Worm (Caenorhabditis elegans) whole organism, L4 larva: ENCODE results near the gene M106.8.
A peak's percentile ranks its signal among the peaks of the same experiment; 100 is the strongest.

Source experiments
- F37D6.2 ChIP-seq: sonication (generic microtip); optimal IDR thresholded peaks from 2 replicates; lab custom pipeline; 2016; ENCODE audit warnings: mild to moderate bottlenecking, missing genetic modification characterization, missing compliant biosample characterization
- R02D3.7 ChIP-seq: fragments of 150-350 bp; sonication (generic microtip); optimal IDR thresholded peaks from 3 replicates; lab custom pipeline; 2014; ENCODE audit warnings: missing biosample characterization, missing genetic modification characterization
- T20F7.1 ChIP-seq: fragments of 200-800 bp; sonication (Bioruptor generic); optimal IDR thresholded peaks from 2 replicates; lab custom pipeline; 2018; ENCODE audit warnings: mild to moderate bottlenecking, missing genetic modification characterization, missing compliant biosample characterization
- ZK546.5 ChIP-seq, 2 experiments: sonication (generic microtip); optimal IDR thresholded peaks; 2 replicates each; lab custom pipeline; 2017; ENCODE audit warnings: missing biosample characterization in 2 of 2, missing genetic modification characterization in 2 of 2
- ceh-32 ChIP-seq: sonication (generic microtip); optimal IDR thresholded peaks from 2 replicates; lab custom pipeline; 2016; ENCODE audit warnings: mild to moderate bottlenecking, missing genetic modification characterization, missing compliant biosample characterization; ENCODE audit not compliant: poor library complexity
- ceh-44 ChIP-seq: fragments of 200-800 bp; sonication (Bioruptor generic); IDR thresholded peaks from 2 replicates; pipeline ENCODE4 v1.3.6; 2022; ENCODE audit warnings: missing genetic modification reagents, missing genetic modification characterization, missing compliant biosample characterization
- ceh-82 ChIP-seq: sonication (generic microtip); optimal IDR thresholded peaks from 2 replicates; lab custom pipeline; 2017; ENCODE audit warnings: missing biosample characterization, missing genetic modification characterization
- cey-2 ChIP-seq: sonication (generic microtip); optimal IDR thresholded peaks from 3 replicates; lab custom pipeline; 2017; ENCODE audit warnings: missing genetic modification characterization, mild to moderate bottlenecking, missing compliant biosample characterization, antibody characterized with exemption, borderline replicate concordance; ENCODE audit not compliant: insufficient read depth
- ctbp-1 ChIP-seq: fragments of 200-800 bp; sonication (Bioruptor generic); IDR thresholded peaks from 2 replicates; pipeline ENCODE4 v1.3.6; 2022; ENCODE audit warnings: missing genetic modification reagents, missing genetic modification characterization, missing compliant biosample characterization
- daf-16 ChIP-seq, 3 experiments: sonication (generic microtip); optimal IDR thresholded peaks; 2 replicates each; lab custom pipeline; 2016 to 2017; ENCODE audit warnings: missing genetic modification characterization in 3 of 3, missing genetic modification reagents in 3 of 3, mild to moderate bottlenecking in 2 of 3, missing compliant biosample characterization in 2 of 3, missing biosample characterization in 1 of 3, moderate library complexity in 1 of 3
- dpl-1 ChIP-seq: fragments of 150-350 bp; optimal IDR thresholded peaks from 2 replicates; lab custom pipeline; 2014; ENCODE audit warnings: missing biosample characterization, missing genetic modification reagents, missing genetic modification characterization
- duxl-1 ChIP-seq: sonication (generic microtip); optimal IDR thresholded peaks from 2 replicates; lab custom pipeline; 2016; ENCODE audit warnings: mild to moderate bottlenecking, missing genetic modification characterization, moderate library complexity, missing compliant biosample characterization; ENCODE audit not compliant: poor library complexity
- dve-1 ChIP-seq: sonication (generic microtip); optimal IDR thresholded peaks from 2 replicates; lab custom pipeline; 2017; ENCODE audit warnings: antibody characterized with exemption, mild to moderate bottlenecking, missing genetic modification characterization, missing compliant biosample characterization; ENCODE audit not compliant: insufficient read depth
- egl-27 ChIP-seq: sonication (generic microtip); optimal IDR thresholded peaks from 3 replicates; lab custom pipeline; 2017; ENCODE audit warnings: missing biosample characterization, missing genetic modification reagents, missing genetic modification characterization
- egl-43 ChIP-seq: fragments of 200-800 bp; sonication (Bioruptor generic); IDR thresholded peaks from 2 replicates; pipeline ENCODE4 v1.3.6; 2022; ENCODE audit warnings: missing genetic modification reagents, missing genetic modification characterization, missing compliant biosample characterization
- hif-1 ChIP-seq, 2 experiments: sonication (generic microtip); optimal IDR thresholded peaks; 2 replicates each; lab custom pipeline; 2016 to 2017; ENCODE audit warnings: missing compliant biosample characterization in 2 of 2, missing genetic modification characterization in 2 of 2, missing genetic modification reagents in 2 of 2, missing genotype in 2 of 2, mild to moderate bottlenecking in 1 of 2
- hlh-11 ChIP-seq: fragments of 200-800 bp; sonication (Bioruptor generic); optimal IDR thresholded peaks from 2 replicates; lab custom pipeline; 2018; ENCODE audit warnings: mild to moderate bottlenecking, missing genetic modification characterization, missing compliant biosample characterization
- hmg-1.1 ChIP-seq: fragments of 200-800 bp; sonication (Bioruptor generic); IDR thresholded peaks from 2 replicates; pipeline ENCODE4 v1.3.6; 2022; ENCODE audit warnings: missing genetic modification reagents, missing genetic modification characterization, missing compliant biosample characterization
- lin-13 ChIP-seq: fragments of 150-350 bp; optimal IDR thresholded peaks from 2 replicates; lab custom pipeline; 2014; ENCODE audit warnings: missing biosample characterization, missing genetic modification reagents, missing genetic modification characterization
- lin-15B ChIP-seq: fragments of 150-350 bp; sonication (generic microtip); optimal IDR thresholded peaks from 3 replicates; lab custom pipeline; 2014; ENCODE audit warnings: missing biosample characterization, missing genetic modification characterization
- lin-29 ChIP-seq: fragments of 200-800 bp; sonication (Bioruptor generic); IDR thresholded peaks from 2 replicates; pipeline ENCODE4 v1.3.6; 2022; ENCODE audit warnings: missing genetic modification reagents, missing genetic modification characterization, missing compliant biosample characterization
- lin-38 ChIP-seq: fragments of 200-800 bp; sonication (Bioruptor generic); IDR thresholded peaks from 2 replicates; pipeline ENCODE4 v1.3.6; 2022; ENCODE audit warnings: missing genetic modification reagents, missing genetic modification characterization, missing compliant biosample characterization
- lsy-2 ChIP-seq, 2 experiments: fragments of 150-350 bp in 1 of 2; sonication (generic microtip) in 1 of 2; optimal IDR thresholded peaks; 2 replicates each; lab custom pipeline; 2014 to 2017; ENCODE audit warnings: missing biosample characterization in 2 of 2, missing genetic modification characterization in 2 of 2
- mdt-29 ChIP-seq: fragments of 200-800 bp; sonication (Bioruptor generic); IDR thresholded peaks from 2 replicates; pipeline ENCODE4 v1.3.6; 2022; ENCODE audit warnings: missing genetic modification reagents, missing genetic modification characterization, missing compliant biosample characterization
- mes-2 ChIP-seq: sonication (generic microtip); optimal IDR thresholded peaks from 2 replicates; lab custom pipeline; 2016; ENCODE audit warnings: missing genotype, mild to moderate bottlenecking, missing genetic modification characterization, missing compliant biosample characterization; ENCODE audit not compliant: poor library complexity, severe bottlenecking
- nhr-10 ChIP-seq: fragments of 150-350 bp; optimal IDR thresholded peaks from 2 replicates; lab custom pipeline; 2014; ENCODE audit warnings: missing biosample characterization, missing genetic modification characterization
- nhr-11 ChIP-seq: fragments of 150-350 bp; optimal IDR thresholded peaks from 2 replicates; lab custom pipeline; 2014; ENCODE audit warnings: missing biosample characterization, missing genetic modification characterization
- nhr-237 ChIP-seq: sonication (generic microtip); optimal IDR thresholded peaks from 2 replicates; lab custom pipeline; 2017; ENCODE audit warnings: missing biosample characterization, missing genetic modification characterization
- nhr-28 ChIP-seq: fragments of 150-350 bp; optimal IDR thresholded peaks from 2 replicates; lab custom pipeline; 2014; ENCODE audit warnings: missing biosample characterization, missing genetic modification characterization
- nhr-42 ChIP-seq: fragments of 200-800 bp; sonication (Bioruptor generic); IDR thresholded peaks from 2 replicates; pipeline ENCODE4 v1.3.6; 2022; ENCODE audit warnings: missing genetic modification characterization, missing compliant biosample characterization
- nhr-48 ChIP-seq: sonication (generic microtip); optimal IDR thresholded peaks from 2 replicates; lab custom pipeline; 2016; ENCODE audit warnings: mild to moderate bottlenecking, missing genetic modification characterization, missing compliant biosample characterization
- nhr-6 ChIP-seq: fragments of 150-350 bp; optimal IDR thresholded peaks from 2 replicates; lab custom pipeline; 2014; ENCODE audit warnings: missing biosample characterization, missing genetic modification characterization
- nhr-76 ChIP-seq: fragments of 150-350 bp; optimal IDR thresholded peaks from 2 replicates; lab custom pipeline; 2014; ENCODE audit warnings: missing biosample characterization, missing genetic modification characterization
- pha-4 ChIP-seq, 2 experiments: fragments of 150-350 bp in 1 of 2; fragments of 200-800 bp in 1 of 2; sonication (Bioruptor generic) in 1 of 2; IDR thresholded peaks in 1 of 2; optimal IDR thresholded peaks in 1 of 2; 2 replicates each; pipeline versions ENCODE4 v1.3.6 to Lab custom; 2014 to 2022; ENCODE audit warnings: missing genetic modification characterization in 2 of 2, missing genetic modification reagents in 2 of 2, missing biosample characterization in 1 of 2, missing compliant biosample characterization in 1 of 2
- pqm-1 ChIP-seq: sonication (generic microtip); optimal IDR thresholded peaks from 2 replicates; lab custom pipeline; 2017; ENCODE audit warnings: missing biosample characterization, missing genetic modification characterization
- saeg-2 ChIP-seq: fragments of 200-800 bp; sonication (Bioruptor generic); IDR thresholded peaks from 2 replicates; pipeline ENCODE4 v1.3.6; 2022; ENCODE audit warnings: missing genetic modification reagents, missing genetic modification characterization, missing compliant biosample characterization
- snpc-4 ChIP-seq: fragments of 150-350 bp; optimal IDR thresholded peaks from 2 replicates; lab custom pipeline; 2014; ENCODE audit warnings: missing biosample characterization, missing genetic modification characterization
- spr-1 ChIP-seq: sonication (generic microtip); optimal IDR thresholded peaks from 2 replicates; lab custom pipeline; 2016; ENCODE audit warnings: mild to moderate bottlenecking, missing genetic modification characterization, missing compliant biosample characterization
- tra-1 ChIP-seq: fragments of 200-800 bp; sonication (Bioruptor generic); IDR thresholded peaks from 2 replicates; pipeline ENCODE4 v1.3.6; 2022; ENCODE audit warnings: missing genetic modification reagents, missing genetic modification characterization, missing compliant biosample characterization
- unc-62 ChIP-seq, 3 experiments: fragments of 150-350 bp in 1 of 3; sonication (generic microtip); optimal IDR thresholded peaks in 2 of 3; peaks in 1 of 3; 1 replicate in 1 of 3; 2 replicates in 2 of 3; lab custom pipeline; 2014 to 2017; ENCODE audit warnings: missing biosample characterization in 3 of 3, missing genetic modification characterization in 3 of 3, missing genetic modification reagents in 3 of 3, missing genotype in 1 of 3
- zag-1 ChIP-seq: fragments of 150-350 bp; optimal IDR thresholded peaks from 2 replicates; lab custom pipeline; 2014; ENCODE audit warnings: missing biosample characterization, missing genetic modification characterization

Gene M106.8

DNA sequence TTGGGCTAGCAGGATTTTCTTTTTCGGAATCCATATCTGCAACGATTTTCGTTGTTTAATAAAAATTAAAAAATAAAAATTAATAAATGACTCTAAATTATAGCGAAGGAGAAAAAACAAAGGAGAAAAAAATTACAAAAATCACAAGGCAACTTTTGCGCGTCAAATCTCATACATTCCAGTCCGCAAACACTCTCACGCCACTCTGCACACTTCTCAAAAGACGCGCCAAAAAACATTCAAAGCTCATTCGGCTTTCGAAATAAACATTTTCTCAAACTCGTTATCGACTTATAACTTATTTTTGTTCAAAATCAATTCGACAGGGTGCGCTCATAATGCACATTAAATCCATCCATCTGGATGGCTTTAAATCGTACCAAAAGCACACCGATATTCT is 19.4 kb downstream of the M106.8 start, which contains the start of the genes R06F6.12 and mix-1 (continued):
- peak; percentile 79 for TF ChIP-seq mes-2

DNA sequence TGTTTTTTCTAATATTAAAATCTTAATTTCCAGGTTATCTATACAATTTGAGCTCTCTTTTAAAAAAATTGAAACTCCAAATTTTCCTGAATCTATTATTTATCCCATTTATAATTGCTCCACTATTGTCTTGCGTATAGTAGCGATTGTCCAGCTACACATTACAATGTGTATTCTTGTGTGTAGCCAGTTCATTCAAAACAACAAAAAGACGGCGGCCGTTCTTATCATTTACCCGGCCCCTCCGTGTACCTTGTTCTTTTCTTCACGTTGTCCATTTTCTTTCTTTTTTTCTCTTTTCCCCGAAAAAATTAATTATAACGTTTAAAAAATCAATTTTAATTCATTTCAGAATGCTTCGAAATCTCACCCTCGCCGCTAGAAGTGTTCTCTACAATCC is 22.7 kb downstream of the M106.8 start, which contains the start of gene ech-4:
ech-4 (plus strand) TSS at position 353 of the 400 bp plus-strand sequence.
- no peak for TF ChIP-seq mdt-29
- TF ChIP-seq unc-62 (GFP tag; optimal IDR thresholded peaks at IDR 0.05 in 1 of 2; lab: Kevin White, UChicago) = no peak
- no peak for TF ChIP-seq unc-62 (tag; optimal IDR thresholded peaks at IDR 0.05; lab: Kevin White, UChicago)
- TF ChIP-seq R02D3.7 (tag; lab: Kevin White, UChicago) = no peak
- TF ChIP-seq cey-2 (tag; lab: Kevin White, UChicago) = no peak
- TF ChIP-seq duxl-1 (tag; lab: Kevin White, UChicago) = no peak
- TF ChIP-seq egl-27 (tag; lab: Kevin White, UChicago) = no peak
- no peak for TF ChIP-seq nhr-76
- TF ChIP-seq dve-1 = no peak
- TF ChIP-seq nhr-28 (tag; lab: Kevin White, UChicago) = peak; percentile 56
- TF ChIP-seq nhr-10 (tag; lab: Kevin White, UChicago) = no peak
- TF ChIP-seq zag-1 (tag; lab: Kevin White, UChicago) = no peak
- no peak for TF ChIP-seq ceh-44 (GFP tag; lab: Robert Waterston, UW)
- no peak for TF ChIP-seq hif-1 (tag; optimal IDR thresholded peaks at IDR 0.05; lab: Kevin White, UChicago)
- TF ChIP-seq egl-43 (GFP tag; lab: Robert Waterston, UW) = no peak
- no peak for TF ChIP-seq nhr-11 (tag; lab: Kevin White, UChicago)
- TF ChIP-seq lin-38 (GFP tag; lab: Robert Waterston, UW) = peak; percentile 17; the same call in 1 of the 2 replicates
- TF ChIP-seq tra-1 (GFP tag; lab: Robert Waterston, UW) = no peak
- TF ChIP-seq ceh-82 = no peak
- no peak for TF ChIP-seq nhr-237 (tag; lab: Kevin White, UChicago)
- TF ChIP-seq saeg-2 (GFP tag; lab: Robert Waterston, UW) = no peak
- TF ChIP-seq T20F7.1 = no peak
- no peak for TF ChIP-seq ZK546.5 (tag; optimal IDR thresholded peaks at IDR 0.05; lab: Kevin White, UChicago)
- TF ChIP-seq mes-2 = no peak
- no peak for TF ChIP-seq nhr-42
- TF ChIP-seq hmg-1.1 (GFP tag; lab: Robert Waterston, UW) = no peak
- peak; percentile 9 for TF ChIP-seq pqm-1 (tag; lab: Kevin White, UChicago)
- TF ChIP-seq nhr-6 = no peak
- TF ChIP-seq ctbp-1 (GFP tag; lab: Robert Waterston, UW) = no peak
- no peak for TF ChIP-seq ceh-32 (tag; lab: Kevin White, UChicago)
- no peak for TF ChIP-seq daf-16 (GFP tag; optimal IDR thresholded peaks at IDR 0.05; lab: Kevin White, UChicago)
- peak; percentile 63 for TF ChIP-seq daf-16 (tag; optimal IDR thresholded peaks at IDR 0.05; lab: Kevin White, UChicago)
- no peak for TF ChIP-seq snpc-4 (tag; lab: Kevin White, UChicago)

DNA sequence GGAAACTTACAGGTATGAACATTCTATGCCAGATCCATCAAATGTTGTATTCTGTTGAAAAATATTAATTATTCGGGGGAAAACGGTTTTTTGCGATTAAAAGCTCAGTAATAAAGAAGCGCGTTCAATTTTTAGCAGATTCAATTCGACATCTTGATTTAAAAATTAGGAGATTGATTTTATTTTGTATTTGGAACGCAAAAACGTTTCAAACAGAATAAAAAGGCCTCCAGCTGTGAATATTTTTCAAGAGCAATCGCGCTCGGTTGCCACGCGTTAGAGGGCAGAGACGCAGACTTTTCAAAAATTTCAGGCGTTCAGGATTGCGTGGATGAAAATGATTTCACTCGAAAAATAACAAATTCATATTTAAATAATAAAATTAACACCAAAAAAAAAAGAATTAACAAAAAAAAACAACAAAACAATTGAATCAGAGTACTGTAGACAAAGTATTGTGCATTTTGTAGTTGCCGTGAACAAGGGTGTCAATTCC is 23.5 kb downstream of the M106.8 start, which contains the start of gene R06F6.8:
R06F6.8 (minus strand) TSS at position 51 of the 496 bp plus-strand sequence.
- TF ChIP-seq lin-15B (tag; lab: Kevin White, UChicago) (no peak), spr-1 (tag; lab: Kevin White, UChicago) (no peak), zag-1 (tag; lab: Kevin White, UChicago) (no peak), lin-29 (GFP tag; lab: Robert Waterston, UW) (no peak), lin-13 (GFP tag; lab: Kevin White, UChicago) (peak; percentile 5), lsy-2 (tag; optimal IDR thresholded peaks at IDR 0.05; lab: Kevin White, UChicago) (peak in 1 of 2 experiments; percentile 29), nhr-48 (no peak), pha-4 (GFP tag; IDR thresholded peaks at IDR 0.05; lab: Robert Waterston, UW) (no peak), pha-4 (tag; optimal IDR thresholded peaks at IDR 0.05; lab: Kevin White, UChicago) (peak; percentile 11), lin-38 (GFP tag; lab: Robert Waterston, UW) (peak; percentile 82), hlh-11 (tag; lab: Kevin White, UChicago) (no peak), nhr-6 (no peak), F37D6.2 (tag; lab: Kevin White, UChicago) (no peak), mes-2 (peak; percentile 61), nhr-28 (tag; lab: Kevin White, UChicago) (peak; percentile 9), dpl-1 (GFP tag; lab: Kevin White, UChicago) (peak; percentile 20)
- TF ChIP-seq, all 104 proteins: peak for 7
